Fruit fly (Drosophila melanogaster): ENCODE measurements around the gene Snx21.

dm6 chr2L:2765659-2766373, at the start of gene Snx21, which contains the start of gene aph-1:
- no peak for TF ChIP-seq psq (optimal IDR thresholded peaks at IDR 0.05)
- TF ChIP-seq insv (optimal IDR thresholded peaks at IDR 0.05) = no peak
- TF ChIP-seq Sin3A (optimal IDR thresholded peaks at IDR 0.05) = no peak
- no peak for TF ChIP-seq ttk (optimal IDR thresholded peaks at IDR 0.05)
- TF ChIP-seq Myc (optimal IDR thresholded peaks at IDR 0.05) = no peak
- no peak for TF ChIP-seq h (optimal IDR thresholded peaks at IDR 0.05)
